Worm (Caenorhabditis elegans): ENCODE measurements around the gene srz-25.

Gene srz-25

ce11 chrV:17551396-17551795 lies 11.0 kb downstream of the srz-25 start:
- TF ChIP-seq fkh-10 (GFP tag; optimal IDR thresholded peaks at IDR 0.05), result no peak
- TF ChIP-seq K02D7.2 (tag; optimal IDR thresholded peaks at IDR 0.05), result no peak
- TF ChIP-seq ceh-45 (GFP tag; IDR thresholded peaks at IDR 0.05), result no peak
- TF ChIP-seq lim-6 (tag; optimal IDR thresholded peaks at IDR 0.05), result no peak
- no peak for TF ChIP-seq tbx-7 (tag; optimal IDR thresholded peaks at IDR 0.05)
- no peak for TF ChIP-seq zip-5 (tag; optimal IDR thresholded peaks at IDR 0.05)
- TF ChIP-seq unc-86 (tag; optimal IDR thresholded peaks at IDR 0.05), result no peak
- no peak for TF ChIP-seq nhr-232 (tag; optimal IDR thresholded peaks at IDR 0.05)

- no peak for TF ChIP-seq syd-9 (tag; optimal IDR thresholded peaks at IDR 0.05)
- TF ChIP-seq C08G9.2 (tag; optimal IDR thresholded peaks at IDR 0.05), result no peak
- no peak for TF ChIP-seq pros-1 (tag; optimal IDR thresholded peaks at IDR 0.05)
- TF ChIP-seq K09A11.1 (tag; optimal IDR thresholded peaks at IDR 0.05; ENCODE audit: insufficient read depth), result no peak
- TF ChIP-seq hlh-13 (GFP tag; optimal IDR thresholded peaks at IDR 0.05), result no peak
- TF ChIP-seq hlh-30 (tag; optimal IDR thresholded peaks at IDR 0.05; ENCODE audit: insufficient read depth), result no peak
- no peak for TF ChIP-seq ahr-1 (tag; optimal IDR thresholded peaks at IDR 0.05)
- no peak for TF ChIP-seq pax-1 (tag; optimal IDR thresholded peaks at IDR 0.05)
- no peak for TF ChIP-seq Y22D7AL.16 (tag; optimal IDR thresholded peaks at IDR 0.05)
- no peak for TF ChIP-seq pha-4 (tag; optimal IDR thresholded peaks at IDR 0.05)
- no peak for TF ChIP-seq tbx-2 (tag; optimal IDR thresholded peaks at IDR 0.05)
- TF ChIP-seq fkh-10 (GFP tag; optimal IDR thresholded peaks at IDR 0.05), result no peak
- TF ChIP-seq ceh-24 (tag; optimal IDR thresholded peaks at IDR 0.05), result no peak
- no peak for TF ChIP-seq eyg-1 (tag; optimal IDR thresholded peaks at IDR 0.05)
These were observed 12.4 kb downstream of the srz-25 start, which contains the start of gene C38D9.8 for ce11 chrV:17552759-17553158. C38D9.8 (minus strand) TSS chrV:17552859.

ce11 chrV:17558377-17558776 lies 18.0 kb downstream of the srz-25 start, which contains the start of gene fbxa-174:
fbxa-174 (minus strand) TSS chrV:17558477.
- no peak for TF ChIP-seq hlh-8 (tag; optimal IDR thresholded peaks at IDR 0.05)
- TF ChIP-seq ttx-3 (tag; optimal IDR thresholded peaks at IDR 0.05), result no peak
- no peak for TF ChIP-seq eyg-1 (tag; optimal IDR thresholded peaks at IDR 0.05)
- TF ChIP-seq odd-2 (tag; optimal IDR thresholded peaks at IDR 0.05), result no peak
- no peak for TF ChIP-seq ceh-24 (tag; optimal IDR thresholded peaks at IDR 0.05)
- TF ChIP-seq fax-1 (tag; optimal IDR thresholded peaks at IDR 0.05), result no peak
- TF ChIP-seq che-1 (tag; optimal IDR thresholded peaks at IDR 0.05), result no peak
- TF ChIP-seq zip-5 (tag; optimal IDR thresholded peaks at IDR 0.05), result no peak
- no peak for TF ChIP-seq sox-2 (GFP tag; IDR thresholded peaks at IDR 0.05)
- TF ChIP-seq elt-2 (tag; optimal IDR thresholded peaks at IDR 0.05), result no peak
- no peak for TF ChIP-seq Y22D7AL.16 (tag; optimal IDR thresholded peaks at IDR 0.05)
- no peak for TF ChIP-seq pha-4 (tag; optimal IDR thresholded peaks at IDR 0.05)
- no peak for TF ChIP-seq C08G9.2 (tag; optimal IDR thresholded peaks at IDR 0.05)
- TF ChIP-seq sox-4 (tag; optimal IDR thresholded peaks at IDR 0.05), result no peak
- no peak for TF ChIP-seq unc-86 (tag; optimal IDR thresholded peaks at IDR 0.05)
- no peak for TF ChIP-seq nhr-232 (tag; optimal IDR thresholded peaks at IDR 0.05)
- TF ChIP-seq ets-4 (tag; optimal IDR thresholded peaks at IDR 0.05), result no peak
- TF ChIP-seq unc-42 (tag; optimal IDR thresholded peaks at IDR 0.05), result no peak

ce11 chrV:17558946-17559345 lies 18.6 kb downstream of the srz-25 start, which contains the start of gene fbxa-172:
fbxa-172 (plus strand) TSS chrV:17559246.
- no peak for TF ChIP-seq fkh-6 (tag; optimal IDR thresholded peaks at IDR 0.05)
- TF ChIP-seq Y22D7AL.16 (tag; optimal IDR thresholded peaks at IDR 0.05), result no peak
- TF ChIP-seq dmd-4 (tag; optimal IDR thresholded peaks at IDR 0.05; ENCODE audit: borderline replicate concordance), result no peak
- no peak for TF ChIP-seq rnt-1 (tag; optimal IDR thresholded peaks at IDR 0.05)
- no peak for TF ChIP-seq odd-2 (tag; optimal IDR thresholded peaks at IDR 0.05)
- no peak for TF ChIP-seq C08G9.2 (tag; optimal IDR thresholded peaks at IDR 0.05)

ce11 chrV:17565903-17566302 lies 25.5 kb downstream of the srz-25 start, which contains the start of gene fbxa-171:
fbxa-171 (minus strand) TSS chrV:17566003.
- no peak for TF ChIP-seq ceh-30 (tag; optimal IDR thresholded peaks at IDR 0.05)
- TF ChIP-seq ceh-22 (tag; optimal IDR thresholded peaks at IDR 0.05), result no peak
- TF ChIP-seq F13H6.1 (tag; optimal IDR thresholded peaks at IDR 0.05), result no peak

Measured in whole organism, late embryonic.